Worm (Caenorhabditis elegans) whole organism, L3 larva: ENCODE measurements around the gene R11.4.

ENCODE experiments used
- R02D3.7 ChIP-seq: fragments of 150-350 bp; optimal IDR thresholded peaks from 2 replicates; lab custom pipeline; 2014; ENCODE audit warnings: missing biosample characterization, missing genetic modification characterization
- ZK546.5 ChIP-seq: sonication (generic microtip); optimal IDR thresholded peaks from 2 replicates; lab custom pipeline; 2017; ENCODE audit warnings: missing biosample characterization, missing genetic modification characterization
- aly-2 ChIP-seq: fragments of 150-350 bp; optimal IDR thresholded peaks from 2 replicates; lab custom pipeline; 2014; ENCODE audit warnings: missing biosample characterization, missing genetic modification characterization
- ama-1 ChIP-seq: fragments of 150-350 bp; optimal IDR thresholded peaks from 2 replicates; lab custom pipeline; 2018
- ceh-16 ChIP-seq: sonication (generic microtip); optimal IDR thresholded peaks from 2 replicates; lab custom pipeline; 2017; ENCODE audit warnings: missing biosample characterization, missing genetic modification characterization
- ceh-28 ChIP-seq: fragments of 150-350 bp; optimal IDR thresholded peaks from 2 replicates; lab custom pipeline; 2014; ENCODE audit warnings: missing biosample characterization, missing genetic modification reagents, missing genetic modification characterization
- ceh-82 ChIP-seq: fragments of 150-350 bp; optimal IDR thresholded peaks from 2 replicates; lab custom pipeline; 2014; ENCODE audit warnings: missing biosample characterization, missing genetic modification characterization
- ceh-9 ChIP-seq: sonication (generic microtip); optimal IDR thresholded peaks from 2 replicates; lab custom pipeline; 2018; ENCODE audit warnings: missing biosample characterization, missing genetic modification characterization
- daf-12 ChIP-seq: fragments of 150-350 bp; optimal IDR thresholded peaks from 2 replicates; lab custom pipeline; 2014; ENCODE audit warnings: missing biosample characterization, missing genetic modification reagents, missing genetic modification characterization
- egl-5 ChIP-seq: fragments of 150-350 bp; optimal IDR thresholded peaks from 2 replicates; lab custom pipeline; 2017; ENCODE audit warnings: missing biosample characterization, missing genetic modification reagents, missing genetic modification characterization, inconsistent platforms
- elt-1 ChIP-seq: fragments of 150-350 bp; optimal IDR thresholded peaks from 2 replicates; lab custom pipeline; 2014; ENCODE audit warnings: missing biosample characterization, missing genetic modification characterization
- elt-2 ChIP-seq: sonication (generic microtip); optimal IDR thresholded peaks from 2 replicates; lab custom pipeline; 2016; ENCODE audit warnings: missing genetic modification reagents, mild to moderate bottlenecking, missing genetic modification characterization, missing compliant biosample characterization
- elt-3 ChIP-seq, 3 experiments: fragments of 150-350 bp in 1 of 3; sonication (generic microtip) in 2 of 3; optimal IDR thresholded peaks; 2 replicates in 2 of 3; 4 replicates in 1 of 3; lab custom pipeline; 2014 to 2017; ENCODE audit warnings: missing biosample characterization in 3 of 3, missing genetic modification characterization in 3 of 3
- eor-1 ChIP-seq, 2 experiments: fragments of 150-350 bp; optimal IDR thresholded peaks; 2 replicates each; lab custom pipeline; 2014 to 2018; ENCODE audit warnings: missing biosample characterization in 2 of 2, missing genetic modification characterization in 2 of 2
- fkh-10 ChIP-seq: sonication (generic microtip); optimal IDR thresholded peaks from 2 replicates; lab custom pipeline; 2017; ENCODE audit warnings: missing biosample characterization, missing genetic modification reagents, missing genetic modification characterization
- fkh-2 ChIP-seq: fragments of 150-350 bp; optimal IDR thresholded peaks from 2 replicates; lab custom pipeline; 2014; ENCODE audit warnings: missing biosample characterization, missing genetic modification reagents, missing genetic modification characterization
- fos-1 ChIP-seq: fragments of 150-350 bp; optimal IDR thresholded peaks from 2 replicates; lab custom pipeline; 2014; ENCODE audit warnings: missing biosample characterization, missing genetic modification characterization
- hmg-11 ChIP-seq: sonication (generic microtip); optimal IDR thresholded peaks from 2 replicates; lab custom pipeline; 2016; ENCODE audit warnings: missing genetic modification characterization, missing compliant biosample characterization
- jun-1 ChIP-seq: fragments of 150-350 bp; optimal IDR thresholded peaks from 2 replicates; lab custom pipeline; 2014; ENCODE audit warnings: missing biosample characterization, missing genetic modification reagents, missing genetic modification characterization
- lin-15B ChIP-seq: fragments of 150-350 bp; optimal IDR thresholded peaks from 2 replicates; lab custom pipeline; 2014; ENCODE audit warnings: missing biosample characterization, missing genetic modification characterization
- lin-39 ChIP-seq: fragments of 150-350 bp; optimal IDR thresholded peaks from 2 replicates; lab custom pipeline; 2018; ENCODE audit warnings: missing biosample characterization, missing genetic modification reagents, missing genetic modification characterization
- lsy-12 ChIP-seq: sonication (generic microtip); optimal IDR thresholded peaks from 2 replicates; lab custom pipeline; 2016; ENCODE audit warnings: mild to moderate bottlenecking, missing genetic modification characterization, missing compliant biosample characterization
- mml-1 ChIP-seq: fragments of 150-350 bp; sonication (generic microtip); optimal IDR thresholded peaks from 3 replicates; lab custom pipeline; 2014; ENCODE audit warnings: missing biosample characterization, missing genetic modification characterization
- nfya-1 ChIP-seq: sonication (generic microtip); optimal IDR thresholded peaks from 2 replicates; lab custom pipeline; 2017; ENCODE audit warnings: missing genetic modification characterization, mild to moderate bottlenecking, missing compliant biosample characterization, antibody characterized with exemption, moderate library complexity; ENCODE audit not compliant: insufficient read depth
- nhr-11 ChIP-seq: fragments of 150-350 bp; optimal IDR thresholded peaks from 2 replicates; lab custom pipeline; 2014; ENCODE audit warnings: missing biosample characterization, missing genetic modification characterization
- nhr-12 ChIP-seq: fragments of 150-350 bp; optimal IDR thresholded peaks from 2 replicates; lab custom pipeline; 2014; ENCODE audit warnings: missing biosample characterization, missing genetic modification characterization
- nhr-237 ChIP-seq: fragments of 150-350 bp; optimal IDR thresholded peaks from 2 replicates; lab custom pipeline; 2014; ENCODE audit warnings: missing biosample characterization, missing genetic modification characterization
- nhr-25 ChIP-seq: sonication (generic microtip); optimal IDR thresholded peaks from 2 replicates; lab custom pipeline; 2017; ENCODE audit warnings: missing biosample characterization, missing genetic modification characterization
- nhr-28 ChIP-seq: fragments of 150-350 bp; optimal IDR thresholded peaks from 2 replicates; lab custom pipeline; 2014; ENCODE audit warnings: missing biosample characterization, missing genetic modification characterization
- nhr-43 ChIP-seq: sonication (generic microtip); optimal IDR thresholded peaks from 2 replicates; lab custom pipeline; 2016; ENCODE audit warnings: mild to moderate bottlenecking, missing genetic modification characterization, missing compliant biosample characterization; ENCODE audit not compliant: poor library complexity, severe bottlenecking
- nhr-67 ChIP-seq: fragments of 150-350 bp; optimal IDR thresholded peaks from 2 replicates; lab custom pipeline; 2014; ENCODE audit warnings: missing biosample characterization, missing genetic modification characterization
- nhr-77 ChIP-seq: fragments of 150-350 bp; optimal IDR thresholded peaks from 2 replicates; lab custom pipeline; 2014; ENCODE audit warnings: missing biosample characterization, missing genetic modification characterization
- pqm-1 ChIP-seq: fragments of 150-350 bp; optimal IDR thresholded peaks from 2 replicates; lab custom pipeline; 2017; ENCODE audit warnings: missing biosample characterization, missing genetic modification characterization, inconsistent platforms
- skn-1 ChIP-seq: fragments of 150-350 bp; optimal IDR thresholded peaks from 2 replicates; lab custom pipeline; 2014; ENCODE audit warnings: missing biosample characterization, missing genetic modification characterization
- snpc-4 ChIP-seq: fragments of 150-350 bp; optimal IDR thresholded peaks from 2 replicates; lab custom pipeline; 2014; ENCODE audit warnings: missing biosample characterization, missing genetic modification characterization
- tbx-2 ChIP-seq: sonication (generic microtip); optimal IDR thresholded peaks from 2 replicates; lab custom pipeline; 2016; ENCODE audit warnings: mild to moderate bottlenecking, missing genetic modification characterization, missing compliant biosample characterization
- unc-39 ChIP-seq: sonication (generic microtip); optimal IDR thresholded peaks from 4 replicates; lab custom pipeline; 2017; ENCODE audit warnings: missing biosample characterization, missing genetic modification characterization
- unc-62 ChIP-seq: fragments of 150-350 bp; sonication (generic microtip); optimal IDR thresholded peaks from 4 replicates; lab custom pipeline; 2014; ENCODE audit warnings: missing biosample characterization, missing genetic modification reagents, missing genetic modification characterization
- zag-1 ChIP-seq: fragments of 150-350 bp; optimal IDR thresholded peaks from 2 replicates; lab custom pipeline; 2014; ENCODE audit warnings: missing biosample characterization, missing genetic modification characterization
- ztf-11 ChIP-seq: fragments of 150-350 bp; optimal IDR thresholded peaks from 2 replicates; lab custom pipeline; 2014; ENCODE audit warnings: missing biosample characterization, missing genetic modification characterization
- ztf-4 ChIP-seq: fragments of 150-350 bp; optimal IDR thresholded peaks from 2 replicates; lab custom pipeline; 2014; ENCODE audit warnings: missing biosample characterization, missing genetic modification characterization

R11.4 gene

DNA sequence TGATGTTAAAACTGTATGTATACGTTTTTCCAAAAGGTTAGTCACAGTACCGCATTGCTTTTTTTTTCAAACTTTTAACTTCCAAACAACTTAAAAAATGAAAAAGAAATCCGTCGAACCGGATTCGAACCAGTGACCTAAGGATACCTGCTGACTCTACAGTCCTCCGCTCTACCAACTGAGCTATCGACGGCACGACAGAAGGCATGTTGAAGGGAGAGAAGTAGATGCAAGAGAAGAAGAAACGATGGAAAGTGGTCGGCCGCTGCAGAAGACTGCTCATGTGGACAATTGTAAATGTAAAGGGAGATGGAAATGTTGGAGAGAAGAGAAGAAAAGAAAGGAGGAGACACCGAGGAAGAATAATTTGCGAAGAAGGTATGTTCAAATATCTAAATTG, 758 bp downstream of the R11.4 start (continued):
- TF ChIP-seq tbx-2 = peak; percentile 93
- peak; percentile 73 for TF ChIP-seq nfya-1
- TF ChIP-seq nhr-11 (tag; lab: Kevin White, UChicago) = peak; percentile 13
- peak; percentile 20 for TF ChIP-seq ztf-4 (tag; lab: Kevin White, UChicago)
- peak in 1 of 3 experiments; percentile 86 for TF ChIP-seq elt-3 (tag; optimal IDR thresholded peaks at IDR 0.05; lab: Kevin White, UChicago)
- TF ChIP-seq ceh-16 (tag; lab: Kevin White, UChicago) = peak; percentile 54
- TF ChIP-seq lin-15B (tag; lab: Kevin White, UChicago) = peak; percentile 3
- TF ChIP-seq hmg-11 = peak; percentile 93
- TF ChIP-seq elt-1 (tag; lab: Kevin White, UChicago) = peak; percentile 34
- TF ChIP-seq daf-12 (tag; lab: Kevin White, UChicago) = no peak
- TF ChIP-seq ceh-28 (tag; lab: Kevin White, UChicago) = peak; percentile 75
- TF ChIP-seq fkh-2 (tag; lab: Kevin White, UChicago) = no peak
- TF ChIP-seq ama-1 (lab: Kevin White, UChicago) = no peak
- peak; percentile 12 for TF ChIP-seq zag-1 (tag; lab: Kevin White, UChicago)
- no peak for TF ChIP-seq unc-39 (tag; lab: Kevin White, UChicago)
- TF ChIP-seq, all 47 proteins: peak for 36

DNA sequence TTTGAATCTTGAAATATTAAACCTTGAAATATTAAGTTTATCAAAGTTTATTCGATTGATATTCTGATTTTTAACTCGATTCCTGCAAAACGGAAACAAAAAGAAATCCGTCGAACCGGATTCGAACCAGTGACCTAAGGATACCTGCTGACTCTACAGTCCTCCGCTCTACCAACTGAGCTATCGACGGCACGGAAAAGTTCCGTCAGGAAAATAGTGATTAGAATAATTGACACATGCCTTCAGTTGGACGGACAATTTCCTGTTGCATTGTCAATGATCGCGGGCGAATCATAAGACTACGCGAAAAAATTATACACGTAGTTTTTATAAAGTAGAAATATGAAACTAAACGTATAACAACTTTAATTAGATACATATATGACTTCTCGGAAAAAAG, 1.3 kb downstream of the R11.4 start:
- no peak for TF ChIP-seq nhr-11 (tag; lab: Kevin White, UChicago)
- TF ChIP-seq, all 47 proteins: peak for 0

DNA sequence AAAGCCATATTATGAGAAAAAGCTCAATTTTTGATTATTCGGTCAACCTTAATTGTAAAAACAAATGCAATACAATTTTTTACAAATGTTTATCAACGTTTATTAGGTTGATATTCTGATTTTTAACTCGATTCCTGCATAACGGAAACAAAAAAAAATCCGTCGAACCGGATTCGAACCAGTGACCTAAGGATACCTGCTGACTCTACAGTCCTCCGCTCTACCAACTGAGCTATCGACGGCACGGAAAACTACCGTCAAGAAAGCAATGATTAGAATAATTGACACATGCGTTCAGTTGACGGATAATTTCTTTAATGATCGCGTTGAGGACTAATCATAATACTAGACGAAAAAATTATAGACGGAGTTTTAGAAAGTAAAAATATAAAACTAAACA, 1.8 kb downstream of the R11.4 start:
- TF ChIP-seq hmg-11 (no peak), snpc-4 (tag; lab: Kevin White, UChicago) (no peak), elt-3 (tag; optimal IDR thresholded peaks at IDR 0.05; lab: Kevin White, UChicago) (no peak), ZK546.5 (no peak), ztf-11 (tag; lab: Kevin White, UChicago) (no peak), lin-15B (tag; lab: Kevin White, UChicago) (no peak), skn-1 (no peak), nhr-28 (tag; lab: Kevin White, UChicago) (no peak), R02D3.7 (tag; lab: Kevin White, UChicago) (no peak), fkh-10 (GFP tag; lab: Kevin White, UChicago) (no peak), zag-1 (tag; lab: Kevin White, UChicago) (no peak), ceh-9 (tag; lab: Kevin White, UChicago) (no peak), mml-1 (tag; lab: Kevin White, UChicago) (no peak), unc-62 (GFP tag; lab: Kevin White, UChicago) (no peak), ama-1 (lab: Kevin White, UChicago) (no peak), nfya-1 (no peak), eor-1 (tag; optimal IDR thresholded peaks at IDR 0.05; lab: Kevin White, UChicago) (no peak), elt-2 (tag; lab: Kevin White, UChicago) (no peak), ceh-16 (tag; lab: Kevin White, UChicago) (no peak), ceh-82 (tag; lab: Kevin White, UChicago) (no peak)

DNA sequence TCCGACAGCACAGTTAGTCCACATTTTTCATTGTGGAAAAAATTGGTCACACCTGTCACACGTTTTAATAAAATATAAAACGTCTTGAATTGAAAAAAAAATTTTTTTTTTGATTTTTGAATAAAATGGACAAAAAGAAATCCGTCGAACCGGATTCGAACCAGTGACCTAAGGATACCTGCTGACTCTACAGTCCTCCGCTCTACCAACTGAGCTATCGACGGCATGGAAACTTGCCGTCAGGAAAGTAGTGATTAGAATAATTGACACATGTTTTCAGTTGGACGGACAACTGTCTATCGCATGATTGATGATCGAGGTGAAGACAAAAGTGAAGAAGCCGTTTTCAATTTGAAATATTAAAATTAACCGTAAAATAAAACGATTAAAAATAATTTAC, 2.3 kb downstream of the R11.4 start:
- TF ChIP-seq R02D3.7 (tag; lab: Kevin White, UChicago) (no peak), lsy-12 (no peak), nhr-237 (tag; lab: Kevin White, UChicago) (no peak), jun-1 (no peak)

DNA sequence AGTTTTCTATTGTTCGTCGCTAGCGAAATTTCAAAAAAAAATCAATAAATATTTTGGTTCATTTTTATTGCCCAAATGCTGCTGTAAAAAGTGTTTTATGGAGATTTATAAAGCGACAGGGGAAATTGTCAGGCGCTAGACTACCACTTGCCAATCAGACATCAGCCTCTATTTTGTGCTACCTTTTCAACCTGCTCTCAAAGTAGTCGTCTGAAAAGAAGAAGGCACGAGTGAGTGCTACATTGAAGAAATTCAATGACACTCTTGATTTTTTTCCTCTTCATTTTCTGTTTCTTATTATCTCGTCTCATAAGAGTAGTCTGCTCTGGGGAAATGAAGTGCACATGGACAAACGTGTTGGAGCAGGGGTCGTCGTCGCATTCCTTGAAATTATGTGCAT, 4.5 kb downstream of the R11.4 start:
- TF ChIP-seq aly-2 (tag; lab: Kevin White, UChicago) (no peak), elt-1 (tag; lab: Kevin White, UChicago) (no peak), daf-12 (tag; lab: Kevin White, UChicago) (no peak), jun-1 (peak; percentile 81), fkh-10 (GFP tag; lab: Kevin White, UChicago) (peak; percentile 61), fos-1 (tag; lab: Kevin White, UChicago) (no peak), nhr-67 (no peak), nhr-11 (tag; lab: Kevin White, UChicago) (peak; percentile 50), tbx-2 (peak; percentile 84), ceh-9 (tag; lab: Kevin White, UChicago) (no peak), ceh-82 (tag; lab: Kevin White, UChicago) (peak; percentile 49), ztf-4 (tag; lab: Kevin White, UChicago) (no peak), elt-2 (tag; lab: Kevin White, UChicago) (peak; percentile 50), nhr-237 (tag; lab: Kevin White, UChicago) (no peak), unc-39 (tag; lab: Kevin White, UChicago) (no peak), fkh-2 (tag; lab: Kevin White, UChicago) (no peak), nfya-1 (peak; percentile 54), ZK546.5 (no peak), eor-1 (tag; optimal IDR thresholded peaks at IDR 0.05; lab: Kevin White, UChicago) (no peak), nhr-43 (tag; lab: Kevin White, UChicago) (peak; percentile 44), hmg-11 (peak; percentile 77), lin-39 (tag; lab: Kevin White, UChicago) (peak; percentile 54), mml-1 (tag; lab: Kevin White, UChicago) (no peak), ama-1 (lab: Kevin White, UChicago) (no peak), ceh-28 (tag; lab: Kevin White, UChicago) (peak; percentile 95), pqm-1 (tag; lab: Kevin White, UChicago) (peak; percentile 12), nhr-77 (tag; lab: Kevin White, UChicago) (peak; percentile 39), nhr-12 (tag; lab: Kevin White, UChicago) (no peak), unc-62 (GFP tag; lab: Kevin White, UChicago) (no peak), zag-1 (tag; lab: Kevin White, UChicago) (no peak), egl-5 (tag; lab: Kevin White, UChicago) (peak; percentile 20), snpc-4 (tag; lab: Kevin White, UChicago) (peak; percentile 60), nhr-25 (tag; lab: Kevin White, UChicago) (peak; percentile 43), R02D3.7 (tag; lab: Kevin White, UChicago) (peak; percentile 48)
